Worm (Caenorhabditis elegans): ENCODE measurements around the gene T19D7.5.

- TF ChIP-seq him-1 (tag; optimal IDR thresholded peaks at IDR 0.05), result no peak
- no peak for TF ChIP-seq dao-5 (tag; optimal IDR thresholded peaks at IDR 0.05)
These were observed 23.2 kb downstream of the T19D7.5 start for ce11 chrX:642817-643216.

All from whole organism, L4/young adult.